Fruit fly (Drosophila melanogaster) whole organism, adult: Measurements from ENCODE around the gene Ir85a.

Experiments used
- CG33017 ChIP-seq: fragments of 200-800 bp; sonication (Bioruptor generic); optimal IDR thresholded peaks from 2 replicates; lab custom pipeline; 2018; ENCODE audit warnings: missing biosample characterization, mild to moderate bottlenecking, missing genetic modification characterization, moderate library complexity
- Mnt ChIP-seq: fragments of 200-800 bp; sonication (Bioruptor generic); optimal IDR thresholded peaks from 2 replicates; lab custom pipeline; 2016; ENCODE audit warnings: missing biosample characterization, mild to moderate bottlenecking, missing genetic modification characterization
- tj ChIP-seq: fragments of 200-800 bp; sonication (Bioruptor generic); optimal IDR thresholded peaks from 3 replicates; lab custom pipeline; 2017; ENCODE audit warnings: missing biosample characterization, mild to moderate bottlenecking, missing genetic modification characterization, moderate library complexity

DNA sequence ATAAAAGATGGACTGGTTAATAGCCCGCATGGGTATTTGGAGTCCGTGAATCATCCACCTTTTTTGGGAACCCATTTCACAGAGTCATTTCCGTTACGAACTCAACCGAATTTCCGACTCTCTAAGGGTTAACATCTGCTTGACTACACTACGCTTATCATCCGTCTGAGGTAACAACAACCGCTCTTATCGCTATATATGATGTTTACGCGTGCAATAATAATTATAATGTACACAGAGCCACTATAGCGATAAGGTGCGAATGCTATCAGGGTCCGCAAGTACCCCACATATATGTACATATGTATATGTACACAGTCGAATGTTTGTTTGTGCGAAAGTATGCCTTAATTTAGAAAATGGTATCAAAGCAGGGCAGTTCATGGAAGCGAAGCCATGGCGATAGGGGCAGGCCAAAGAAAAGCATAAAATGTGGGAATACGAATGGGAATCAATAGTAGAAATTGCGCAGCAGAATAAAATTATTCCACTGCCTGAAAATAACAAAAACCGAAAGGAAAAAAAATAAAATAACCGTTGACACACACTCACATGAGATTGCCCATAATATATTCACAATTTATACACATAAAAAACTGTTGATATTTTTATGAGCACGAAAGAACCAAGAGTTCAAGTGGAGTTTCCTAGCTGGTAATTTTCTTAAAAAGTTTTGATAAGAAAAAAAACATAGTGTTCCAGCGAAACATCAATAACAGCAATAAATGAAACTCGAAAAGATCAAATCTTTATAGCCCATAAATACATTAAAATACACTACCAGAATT lies 16.1 kb downstream of the Ir85a start:
- peak; percentile 91 for TF ChIP-seq CG33017 (tag; lab: Kevin White, UChicago)
- TF ChIP-seq tj (GFP tag; lab: Kevin White, UChicago) = peak; percentile 65
- peak; percentile 91 for TF ChIP-seq Mnt (GFP tag; lab: Kevin White, UChicago)
